Worm (Caenorhabditis elegans) whole organism, L2 larva: ENCODE results near the gene dsl-6.

Experiments
- C34F6.9 ChIP-seq: fragments of 150-350 bp; optimal IDR thresholded peaks from 2 replicates; lab custom pipeline; 2014; ENCODE audit warnings: missing biosample characterization, missing genetic modification characterization
- nhr-129 ChIP-seq: fragments of 150-350 bp; optimal IDR thresholded peaks from 2 replicates; lab custom pipeline; 2014; ENCODE audit warnings: missing biosample characterization, missing genetic modification characterization
- nhr-6 ChIP-seq: fragments of 150-350 bp; optimal IDR thresholded peaks from 2 replicates; lab custom pipeline; 2014; ENCODE audit warnings: missing biosample characterization, missing genetic modification characterization
- skn-1 ChIP-seq: sonication (generic microtip); optimal IDR thresholded peaks from 2 replicates; lab custom pipeline; 2017; ENCODE audit warnings: missing biosample characterization, missing genetic modification characterization
- sma-9 ChIP-seq, 2 experiments: fragments of 150-350 bp in 1 of 2; sonication (generic microtip) in 1 of 2; optimal IDR thresholded peaks; 2 replicates each; lab custom pipeline; 2014 to 2016; ENCODE audit warnings: missing genetic modification characterization in 2 of 2, mild to moderate bottlenecking in 1 of 2, missing biosample characterization in 1 of 2, missing compliant biosample characterization in 1 of 2, missing genetic modification reagents in 1 of 2, moderate library complexity in 1 of 2
- snpc-4 ChIP-seq: fragments of 150-350 bp; optimal IDR thresholded peaks from 2 replicates; lab custom pipeline; 2014; ENCODE audit warnings: missing biosample characterization, missing genetic modification characterization
- unc-55 ChIP-seq: fragments of 150-350 bp; sonication (generic microtip); optimal IDR thresholded peaks from 3 replicates; lab custom pipeline; 2014; ENCODE audit warnings: missing biosample characterization, missing genetic modification reagents, missing genetic modification characterization
- zag-1 ChIP-seq: fragments of 150-350 bp; optimal IDR thresholded peaks from 2 replicates; lab custom pipeline; 2014; ENCODE audit warnings: missing biosample characterization, missing genetic modification characterization

dsl-6 gene

DNA sequence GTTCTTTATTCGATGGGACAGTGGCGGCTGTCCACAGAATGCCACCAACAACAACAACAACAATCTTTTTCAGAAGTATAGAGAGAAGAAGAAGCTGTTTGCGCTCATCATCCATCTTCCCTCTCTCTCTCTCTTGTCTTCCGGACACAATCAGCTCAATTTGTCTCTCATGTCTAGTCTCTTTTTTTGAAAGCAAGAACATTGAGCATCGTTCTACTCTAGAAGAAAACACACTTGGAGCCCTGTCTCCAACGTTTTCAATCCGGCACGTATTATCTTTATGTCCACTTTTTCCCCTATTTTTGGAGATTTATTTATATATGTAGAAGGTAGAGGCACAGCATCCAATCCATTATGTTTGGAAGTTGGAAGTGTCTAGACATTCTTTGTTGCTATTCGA lies 49.3 kb downstream of the dsl-6 start:
- TF ChIP-seq skn-1 (tag; lab: Kevin White, UChicago) (no peak), nhr-129 (tag; lab: Kevin White, UChicago) (peak; percentile 15), unc-55 (GFP tag; lab: Kevin White, UChicago) (peak; percentile 33)

DNA sequence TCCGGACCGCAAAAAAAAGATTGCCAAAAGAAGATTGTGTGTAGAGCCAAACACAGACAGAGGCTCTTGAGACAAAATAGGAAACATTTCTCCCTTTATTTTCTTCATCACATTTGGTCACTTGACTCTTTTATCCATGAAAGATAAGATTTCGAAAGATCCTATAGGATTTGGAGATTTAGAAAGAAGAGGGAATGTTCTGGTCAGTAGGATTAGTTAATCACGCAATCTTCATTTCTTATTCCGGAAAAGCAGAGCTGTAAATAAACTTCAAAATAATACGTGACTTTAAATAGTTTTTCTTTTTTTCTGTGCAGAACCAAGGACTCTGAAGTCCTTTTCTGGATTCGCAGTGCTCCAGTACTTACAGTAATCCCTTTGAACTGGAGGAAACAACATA lies 50.8 kb downstream of the dsl-6 start:
- TF ChIP-seq snpc-4 (tag; lab: Kevin White, UChicago) (no peak), nhr-6 (tag; lab: Kevin White, UChicago) (no peak), zag-1 (tag; lab: Kevin White, UChicago) (no peak), C34F6.9 (tag; lab: Kevin White, UChicago) (peak; percentile 27), sma-9 (GFP tag; optimal IDR thresholded peaks at IDR 0.05; lab: Kevin White, UChicago) (no peak), sma-9 (tag; optimal IDR thresholded peaks at IDR 0.05; lab: Kevin White, UChicago) (no peak)
